Fruit fly (Drosophila melanogaster): ENCODE results near the gene Pus10.

DNA sequence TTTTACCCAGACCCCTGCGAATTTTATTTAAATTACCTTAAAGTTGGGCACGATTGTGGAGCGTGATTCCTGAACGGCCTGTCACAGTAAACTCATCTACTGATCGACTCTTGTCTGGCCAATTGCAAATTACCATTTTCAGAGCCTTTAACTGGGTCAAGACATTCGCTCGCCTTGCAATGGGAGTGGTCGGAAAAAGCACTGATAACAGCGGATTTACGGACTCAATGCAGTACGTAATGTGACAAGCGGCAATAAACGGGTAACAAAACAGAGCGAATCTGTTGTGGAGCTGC is 19.0 kb downstream of the Pus10 start:
- TF ChIP-seq psq (optimal IDR thresholded peaks at IDR 0.05) = no peak
- no peak for TF ChIP-seq EcR (GFP tag; optimal IDR thresholded peaks at IDR 0.05)
